Fruit fly (Drosophila melanogaster): ENCODE data around the gene CG14130.

- TF ChIP-seq rn (GFP tag; IDR thresholded peaks at IDR 0.05) (no peak), fd96Ca (GFP tag; IDR thresholded peaks at IDR 0.05) (no peak), CG17806 (tag; optimal IDR thresholded peaks at IDR 0.05) (no peak), CG9948 (tag; optimal IDR thresholded peaks at IDR 0.05) (no peak), Pif1B (GFP tag; optimal IDR thresholded peaks at IDR 0.05) (no peak), CG12605 (GFP tag; IDR thresholded peaks at IDR 0.05) (no peak), CG10348 (GFP tag; IDR thresholded peaks at IDR 0.05) (no peak), CG32121 (GFP tag; IDR thresholded peaks at IDR 0.05) (no peak), Ets98B (GFP tag; IDR thresholded peaks at IDR 0.05) (no peak), gl (tag; optimal IDR thresholded peaks at IDR 0.05) (no peak), CG14655 (GFP tag; optimal IDR thresholded peaks at IDR 0.05) (no peak), CG8301 (tag; optimal IDR thresholded peaks at IDR 0.05) (no peak), Pif1A (GFP tag; optimal IDR thresholded peaks at IDR 0.05) (no peak)
Measured at dm6 chr3L:11847703-11848102, 32.5 kb downstream of the CG14130 start, which contains the start of gene CG12521.
